Worm (Caenorhabditis elegans): ENCODE data around the gene exp-1.

The exp-1 gene

ce11 chrII:6118163-6118562 lies 42.7 kb downstream of the exp-1 start, which contains the start of gene C29H12.6:
Gene C29H12.6 (minus strand): TSS chrII:6118263.
- TF ChIP-seq hmbx-1 (tag; optimal IDR thresholded peaks at IDR 0.05) (no peak), tbx-37 (GFP tag; conservative IDR thresholded peaks at IDR 0.05) (no peak), scrt-1 (GFP tag; IDR thresholded peaks at IDR 0.05) (no peak), ceh-36 (tag; optimal IDR thresholded peaks at IDR 0.05) (peak; percentile 66), flt-1 (GFP tag; IDR thresholded peaks at IDR 0.05) (no peak), B0310.2 (tag; optimal IDR thresholded peaks at IDR 0.05) (no peak), hnd-1 (tag; optimal IDR thresholded peaks at IDR 0.05) (no peak), sea-1 (GFP tag; conservative IDR thresholded peaks at IDR 0.05) (no peak)

- TF ChIP-seq tbx-37 (GFP tag; conservative IDR thresholded peaks at IDR 0.05), result no peak
- no peak for TF ChIP-seq flt-1 (GFP tag; IDR thresholded peaks at IDR 0.05)
- TF ChIP-seq ceh-36 (tag; optimal IDR thresholded peaks at IDR 0.05), result no peak
- no peak for TF ChIP-seq hnd-1 (tag; optimal IDR thresholded peaks at IDR 0.05)
- no peak for TF ChIP-seq ets-7 (tag; optimal IDR thresholded peaks at IDR 0.05)
- no peak for TF ChIP-seq F13C5.2 (tag; optimal IDR thresholded peaks at IDR 0.05)
- TF ChIP-seq ceh-13 (GFP tag; optimal IDR thresholded peaks at IDR 0.05), result no peak
- no peak for TF ChIP-seq hmbx-1 (tag; optimal IDR thresholded peaks at IDR 0.05)
- TF ChIP-seq aly-1 (tag; optimal IDR thresholded peaks at IDR 0.05), result no peak
- TF ChIP-seq ama-1 (optimal IDR thresholded peaks at IDR 0.05), result no peak
- TF ChIP-seq tra-4 (tag; optimal IDR thresholded peaks at IDR 0.05), result no peak
These were observed 44.2 kb downstream of the exp-1 start for ce11 chrII:6116701-6117100.

ce11 chrII:6115283-6115682 lies 45.6 kb downstream of the exp-1 start:
- TF ChIP-seq hnd-1 (tag; optimal IDR thresholded peaks at IDR 0.05), result no peak
- TF ChIP-seq sea-1 (GFP tag; conservative IDR thresholded peaks at IDR 0.05), result no peak
- no peak for TF ChIP-seq ets-7 (tag; optimal IDR thresholded peaks at IDR 0.05)
- no peak for TF ChIP-seq flt-1 (GFP tag; IDR thresholded peaks at IDR 0.05)
- no peak for TF ChIP-seq pes-1 (GFP tag; IDR thresholded peaks at IDR 0.05)
- no peak for TF ChIP-seq B0310.2 (tag; optimal IDR thresholded peaks at IDR 0.05)
- TF ChIP-seq tbx-37 (GFP tag; conservative IDR thresholded peaks at IDR 0.05), result no peak
- no peak for TF ChIP-seq hmbx-1 (tag; optimal IDR thresholded peaks at IDR 0.05)
- no peak for TF ChIP-seq aly-1 (tag; optimal IDR thresholded peaks at IDR 0.05)
- no peak for TF ChIP-seq ceh-13 (GFP tag; optimal IDR thresholded peaks at IDR 0.05)
- TF ChIP-seq ama-1 (optimal IDR thresholded peaks at IDR 0.05), result no peak
- no peak for TF ChIP-seq ceh-36 (tag; optimal IDR thresholded peaks at IDR 0.05)
- no peak for TF ChIP-seq F13C5.2 (tag; optimal IDR thresholded peaks at IDR 0.05)
- TF ChIP-seq hmg-4 (GFP tag; optimal IDR thresholded peaks at IDR 0.05), result no peak
- no peak for TF ChIP-seq tbx-11 (GFP tag; IDR thresholded peaks at IDR 0.05)
- TF ChIP-seq tra-4 (tag; optimal IDR thresholded peaks at IDR 0.05), result no peak
- TF ChIP-seq scrt-1 (GFP tag; IDR thresholded peaks at IDR 0.05), result no peak

- TF ChIP-seq tbx-11 (GFP tag; IDR thresholded peaks at IDR 0.05) (no peak), ceh-36 (tag; optimal IDR thresholded peaks at IDR 0.05) (peak; percentile 41), tbx-37 (GFP tag; conservative IDR thresholded peaks at IDR 0.05) (no peak)
These were observed 47.0 kb downstream of the exp-1 start for ce11 chrII:6113842-6114441.

- TF ChIP-seq pes-1 (GFP tag; IDR thresholded peaks at IDR 0.05), result no peak
- TF ChIP-seq scrt-1 (GFP tag; IDR thresholded peaks at IDR 0.05), result no peak
- no peak for TF ChIP-seq ceh-36 (tag; optimal IDR thresholded peaks at IDR 0.05)
- no peak for TF ChIP-seq tbx-37 (GFP tag; conservative IDR thresholded peaks at IDR 0.05)
- TF ChIP-seq ets-7 (tag; optimal IDR thresholded peaks at IDR 0.05), result no peak
- no peak for TF ChIP-seq hmbx-1 (tag; optimal IDR thresholded peaks at IDR 0.05)
- no peak for TF ChIP-seq ceh-13 (GFP tag; optimal IDR thresholded peaks at IDR 0.05)
- TF ChIP-seq flt-1 (GFP tag; IDR thresholded peaks at IDR 0.05), result no peak
- TF ChIP-seq hnd-1 (tag; optimal IDR thresholded peaks at IDR 0.05), result no peak
- TF ChIP-seq sea-1 (GFP tag; conservative IDR thresholded peaks at IDR 0.05), result no peak
- TF ChIP-seq B0310.2 (tag; optimal IDR thresholded peaks at IDR 0.05), result no peak
- TF ChIP-seq aly-1 (tag; optimal IDR thresholded peaks at IDR 0.05), result no peak
- no peak for TF ChIP-seq F13C5.2 (tag; optimal IDR thresholded peaks at IDR 0.05)
- no peak for TF ChIP-seq tra-4 (tag; optimal IDR thresholded peaks at IDR 0.05)
- TF ChIP-seq hmg-4 (GFP tag; optimal IDR thresholded peaks at IDR 0.05), result no peak
- no peak for TF ChIP-seq tbx-11 (GFP tag; IDR thresholded peaks at IDR 0.05)
- TF ChIP-seq ama-1 (optimal IDR thresholded peaks at IDR 0.05), result no peak
These were observed 47.7 kb downstream of the exp-1 start, which contains the start of gene heri-1 for ce11 chrII:6113187-6113586. Gene heri-1 (minus strand): TSS chrII:6113194.

- no peak for TF ChIP-seq flt-1 (GFP tag; IDR thresholded peaks at IDR 0.05)
- no peak for TF ChIP-seq F13C5.2 (tag; optimal IDR thresholded peaks at IDR 0.05)
- TF ChIP-seq hnd-1 (tag; optimal IDR thresholded peaks at IDR 0.05), result no peak
- no peak for TF ChIP-seq ets-7 (tag; optimal IDR thresholded peaks at IDR 0.05)
- TF ChIP-seq B0310.2 (tag; optimal IDR thresholded peaks at IDR 0.05), result no peak
- no peak for TF ChIP-seq tbx-37 (GFP tag; conservative IDR thresholded peaks at IDR 0.05)
- no peak for TF ChIP-seq sea-1 (GFP tag; conservative IDR thresholded peaks at IDR 0.05)
- TF ChIP-seq tra-4 (tag; optimal IDR thresholded peaks at IDR 0.05), result no peak
- no peak for TF ChIP-seq hmg-4 (GFP tag; optimal IDR thresholded peaks at IDR 0.05)
- no peak for TF ChIP-seq ceh-13 (GFP tag; optimal IDR thresholded peaks at IDR 0.05)
- no peak for TF ChIP-seq hmbx-1 (tag; optimal IDR thresholded peaks at IDR 0.05)
- no peak for TF ChIP-seq ama-1 (optimal IDR thresholded peaks at IDR 0.05)
- TF ChIP-seq aly-1 (tag; optimal IDR thresholded peaks at IDR 0.05), result no peak
- TF ChIP-seq pes-1 (GFP tag; IDR thresholded peaks at IDR 0.05), result no peak
- no peak for TF ChIP-seq scrt-1 (GFP tag; IDR thresholded peaks at IDR 0.05)
These were observed 50.9 kb downstream of the exp-1 start for ce11 chrII:6109989-6110388.

- TF ChIP-seq pes-1 (GFP tag; IDR thresholded peaks at IDR 0.05), result no peak
- no peak for TF ChIP-seq sea-1 (GFP tag; conservative IDR thresholded peaks at IDR 0.05)
- no peak for TF ChIP-seq ceh-13 (GFP tag; optimal IDR thresholded peaks at IDR 0.05)
- TF ChIP-seq tbx-37 (GFP tag; conservative IDR thresholded peaks at IDR 0.05), result no peak
- TF ChIP-seq ceh-36 (tag; optimal IDR thresholded peaks at IDR 0.05), result no peak
- no peak for TF ChIP-seq F13C5.2 (tag; optimal IDR thresholded peaks at IDR 0.05)
- no peak for TF ChIP-seq hmbx-1 (tag; optimal IDR thresholded peaks at IDR 0.05)
- no peak for TF ChIP-seq tbx-11 (GFP tag; IDR thresholded peaks at IDR 0.05)
- no peak for TF ChIP-seq hnd-1 (tag; optimal IDR thresholded peaks at IDR 0.05)
- TF ChIP-seq tra-4 (tag; optimal IDR thresholded peaks at IDR 0.05), result no peak
These were observed 53.1 kb downstream of the exp-1 start for ce11 chrII:6107773-6108172.
